Worm (Caenorhabditis elegans) whole organism, L1 larva: ENCODE data around the gene D1022.3.

ENCODE experiments used
- F16B12.6 ChIP-seq: fragments of 150-350 bp; optimal IDR thresholded peaks from 2 replicates; lab custom pipeline; 2014; ENCODE audit warnings: missing biosample characterization, missing genetic modification characterization
- Y116A8C.19 ChIP-seq: sonication (generic microtip); optimal IDR thresholded peaks from 2 replicates; lab custom pipeline; 2016; ENCODE audit warnings: missing compliant biosample characterization, missing genetic modification characterization, borderline replicate concordance
- aha-1 ChIP-seq: fragments of 150-350 bp; optimal IDR thresholded peaks from 2 replicates; lab custom pipeline; 2014; ENCODE audit warnings: missing biosample characterization, missing genetic modification characterization
- alr-1 ChIP-seq: fragments of 200-800 bp; sonication (Bioruptor generic); optimal IDR thresholded peaks from 2 replicates; lab custom pipeline; 2018; ENCODE audit warnings: borderline replicate concordance, mild to moderate bottlenecking, missing genetic modification characterization, missing compliant biosample characterization
- ama-1 ChIP-seq: fragments of 150-350 bp; optimal IDR thresholded peaks from 2 replicates; lab custom pipeline; 2014
- blmp-1 ChIP-seq: fragments of 150-350 bp; optimal IDR thresholded peaks from 2 replicates; lab custom pipeline; 2014; ENCODE audit warnings: missing biosample characterization, missing genetic modification characterization
- ces-1 ChIP-seq: fragments of 150-350 bp; optimal IDR thresholded peaks from 2 replicates; lab custom pipeline; 2014; ENCODE audit warnings: missing biosample characterization, missing genetic modification reagents, missing genetic modification characterization
- efl-1 ChIP-seq, 4 experiments: fragments of 150-350 bp; optimal IDR thresholded peaks in 3 of 4; peaks in 1 of 4; 1 replicate in 1 of 4; 2 replicates in 3 of 4; lab custom pipeline; 2014; ENCODE audit warnings: missing biosample characterization in 2 of 4, missing genetic modification characterization in 2 of 4, missing genetic modification reagents in 2 of 4
- efl-3 ChIP-seq: fragments of 200-800 bp; sonication (Bioruptor generic); optimal IDR thresholded peaks from 2 replicates; lab custom pipeline; 2018; ENCODE audit warnings: mild to moderate bottlenecking, missing genetic modification characterization, missing compliant biosample characterization
- egl-27 ChIP-seq, 2 experiments: fragments of 150-350 bp in 1 of 2; sonication (generic microtip); optimal IDR thresholded peaks; 3 replicates each; lab custom pipeline; 2017 to 2018; ENCODE audit warnings: missing biosample characterization in 2 of 2, missing genetic modification characterization in 2 of 2, missing genetic modification reagents in 2 of 2
- fkh-10 ChIP-seq: sonication (generic microtip); optimal IDR thresholded peaks from 2 replicates; lab custom pipeline; 2017; ENCODE audit warnings: missing biosample characterization, missing genetic modification reagents, missing genetic modification characterization
- fkh-4 ChIP-seq: sonication (generic microtip); optimal IDR thresholded peaks from 2 replicates; lab custom pipeline; 2016; ENCODE audit warnings: missing compliant biosample characterization, missing genetic modification characterization, borderline replicate concordance
- fkh-8 ChIP-seq: sonication (generic microtip); optimal IDR thresholded peaks from 2 replicates; lab custom pipeline; 2016; ENCODE audit warnings: mild to moderate bottlenecking, missing genetic modification characterization, missing compliant biosample characterization
- fos-1 ChIP-seq: fragments of 150-350 bp; optimal IDR thresholded peaks from 2 replicates; lab custom pipeline; 2014; ENCODE audit warnings: missing biosample characterization, missing genetic modification characterization
- grh-1 ChIP-seq: fragments of 200-800 bp; sonication (Bioruptor generic); IDR thresholded peaks from 2 replicates; pipeline ENCODE4 v1.3.6; 2022; ENCODE audit warnings: missing genetic modification reagents, missing genetic modification characterization, missing compliant biosample characterization
- hlh-17 ChIP-seq: fragments of 200-800 bp; sonication (Bioruptor generic); optimal IDR thresholded peaks from 2 replicates; lab custom pipeline; 2018; ENCODE audit warnings: missing genetic modification characterization, mild to moderate bottlenecking, missing compliant biosample characterization, moderate library complexity, borderline replicate concordance
- hpl-2 ChIP-seq: fragments of 150-350 bp; optimal IDR thresholded peaks from 2 replicates; lab custom pipeline; 2014; ENCODE audit warnings: missing biosample characterization, missing genetic modification reagents, missing genetic modification characterization
- irx-1 ChIP-seq: sonication (generic microtip); optimal IDR thresholded peaks from 2 replicates; lab custom pipeline; 2016; ENCODE audit warnings: missing genetic modification characterization, missing compliant biosample characterization
- isw-1 ChIP-seq: fragments of 200-800 bp; sonication (Bioruptor generic); IDR thresholded peaks from 2 replicates; pipeline ENCODE4 v1.3.6; 2022; ENCODE audit warnings: missing genetic modification characterization, missing compliant biosample characterization
- lin-14 ChIP-seq: fragments of 200-800 bp; sonication (Bioruptor generic); optimal IDR thresholded peaks from 2 replicates; lab custom pipeline; 2018; ENCODE audit warnings: mild to moderate bottlenecking, missing genetic modification characterization, moderate library complexity, missing compliant biosample characterization
- lin-35 ChIP-seq, 2 experiments: fragments of 150-350 bp; optimal IDR thresholded peaks; 2 replicates each; lab custom pipeline; 2014; ENCODE audit warnings: missing biosample characterization in 2 of 2, missing genetic modification characterization in 2 of 2, missing genetic modification reagents in 2 of 2
- mab-9 ChIP-seq: fragments of 200-800 bp; sonication (Bioruptor generic); IDR thresholded peaks from 2 replicates; pipeline ENCODE4 v1.3.6; 2022; ENCODE audit warnings: missing genetic modification reagents, missing genetic modification characterization, missing compliant biosample characterization
- mdl-1 ChIP-seq, 2 experiments: fragments of 150-350 bp; optimal IDR thresholded peaks; 2 replicates each; lab custom pipeline; 2014 to 2017; ENCODE audit warnings: missing biosample characterization in 2 of 2, missing genetic modification characterization in 2 of 2, inconsistent platforms in 1 of 2
- mep-1 ChIP-seq: fragments of 150-350 bp; optimal IDR thresholded peaks from 2 replicates; lab custom pipeline; 2014; ENCODE audit warnings: missing biosample characterization, missing genetic modification characterization
- nhr-11 ChIP-seq: fragments of 150-350 bp; optimal IDR thresholded peaks from 2 replicates; lab custom pipeline; 2014; ENCODE audit warnings: missing biosample characterization, missing genetic modification characterization
- nhr-20 ChIP-seq: sonication (generic microtip); optimal IDR thresholded peaks from 2 replicates; lab custom pipeline; 2016; ENCODE audit warnings: mild to moderate bottlenecking, missing genetic modification characterization, missing compliant biosample characterization
- nhr-237 ChIP-seq: fragments of 150-350 bp; optimal IDR thresholded peaks from 2 replicates; lab custom pipeline; 2014; ENCODE audit warnings: missing biosample characterization, missing genetic modification characterization
- nhr-28 ChIP-seq: fragments of 150-350 bp; optimal IDR thresholded peaks from 2 replicates; lab custom pipeline; 2014; ENCODE audit warnings: missing biosample characterization, missing genetic modification characterization
- nhr-71 ChIP-seq: sonication (generic microtip); optimal IDR thresholded peaks from 2 replicates; lab custom pipeline; 2016; ENCODE audit warnings: mild to moderate bottlenecking, missing genetic modification characterization, moderate library complexity, missing compliant biosample characterization
- nhr-85 ChIP-seq: sonication (generic microtip); peaks from one replicate; lab custom pipeline; 2016; ENCODE audit warnings: missing genetic modification characterization, inconsistent platforms, missing compliant biosample characterization
- pag-3 ChIP-seq: sonication (generic microtip); optimal IDR thresholded peaks from 2 replicates; lab custom pipeline; 2017; ENCODE audit warnings: missing genetic modification characterization, mild to moderate bottlenecking, missing compliant biosample characterization, antibody characterized with exemption, borderline replicate concordance; ENCODE audit not compliant: insufficient read depth
- pax-3 ChIP-seq: fragments of 200-800 bp; sonication (Bioruptor generic); optimal IDR thresholded peaks from 2 replicates; lab custom pipeline; 2018; ENCODE audit warnings: mild to moderate bottlenecking, missing genetic modification characterization, moderate library complexity, missing compliant biosample characterization
- swsn-7 ChIP-seq: sonication (generic microtip); optimal IDR thresholded peaks from 2 replicates; lab custom pipeline; 2016; ENCODE audit warnings: missing genetic modification characterization, missing compliant biosample characterization
- unc-130 ChIP-seq: fragments of 150-350 bp; optimal IDR thresholded peaks from 2 replicates; lab custom pipeline; 2017; ENCODE audit warnings: missing biosample characterization, missing genetic modification characterization, inconsistent platforms
- unc-86 ChIP-seq: sonication (generic microtip); optimal IDR thresholded peaks from 2 replicates; lab custom pipeline; 2016; ENCODE audit warnings: missing genetic modification characterization, missing compliant biosample characterization
- unc-98 ChIP-seq: fragments of 200-800 bp; sonication (Bioruptor generic); IDR thresholded peaks from 2 replicates; pipeline ENCODE4 v1.3.6; 2022; ENCODE audit warnings: missing genetic modification characterization, missing compliant biosample characterization
- vab-15 ChIP-seq: sonication (generic microtip); optimal IDR thresholded peaks from 2 replicates; lab custom pipeline; 2017; ENCODE audit warnings: missing genotype, mild to moderate bottlenecking, missing genetic modification characterization, missing compliant biosample characterization
- xbp-1 ChIP-seq: sonication (generic microtip); optimal IDR thresholded peaks from 2 replicates; lab custom pipeline; 2016; ENCODE audit warnings: missing genetic modification characterization, missing compliant biosample characterization
- zip-4 ChIP-seq: fragments of 200-800 bp; sonication (Bioruptor generic); optimal IDR thresholded peaks from 2 replicates; lab custom pipeline; 2018; ENCODE audit warnings: mild to moderate bottlenecking, missing genetic modification characterization, moderate library complexity, missing compliant biosample characterization

D1022.3 gene

ce11 chrII:7478487-7479234 is 22.6 kb upstream of the D1022.3 start, which contains the start of the genes aka-1 and ubc-6 (continued):
- TF ChIP-seq unc-86 (tag; lab: Kevin White, UChicago) (peak; percentile 82), fos-1 (tag; lab: Kevin White, UChicago) (peak; percentile 42), nhr-11 (tag; lab: Kevin White, UChicago) (peak; percentile 17), egl-27 (tag; optimal IDR thresholded peaks at IDR 0.05; lab: Kevin White, UChicago) (no peak), unc-130 (tag; lab: Kevin White, UChicago) (peak; percentile 33), pag-3 (tag; lab: Kevin White, UChicago) (no peak), efl-3 (no peak), isw-1 (GFP tag; lab: Robert Waterston, UW) (peak; percentile 84), ces-1 (GFP tag; lab: Kevin White, UChicago) (no peak), lin-14 (GFP tag; lab: Kevin White, UChicago) (peak; percentile 87), grh-1 (peak; percentile 90), lin-35 (GFP tag; optimal IDR thresholded peaks at IDR 0.05; lab: Kevin White, UChicago) (peak; percentile 70 to 84), aha-1 (tag; lab: Kevin White, UChicago) (no peak), hlh-17 (GFP tag; lab: Kevin White, UChicago) (no peak)

- TF ChIP-seq fkh-8 (tag; lab: Kevin White, UChicago) (no peak), irx-1 (no peak), mdl-1 (tag; optimal IDR thresholded peaks at IDR 0.05; lab: Kevin White, UChicago) (no peak), xbp-1 (tag; lab: Kevin White, UChicago) (no peak), Y116A8C.19 (tag; lab: Kevin White, UChicago) (no peak), ama-1 (no peak), fkh-10 (GFP tag; lab: Kevin White, UChicago) (peak; percentile 96), fkh-4 (tag; lab: Kevin White, UChicago) (no peak), swsn-7 (tag; lab: Kevin White, UChicago) (no peak), unc-98 (no peak), nhr-71 (no peak), ces-1 (GFP tag; lab: Kevin White, UChicago) (peak; percentile 40), nhr-85 (tag; lab: Kevin White, UChicago) (no peak), hlh-17 (GFP tag; lab: Kevin White, UChicago) (no peak), nhr-28 (tag; lab: Kevin White, UChicago) (no peak), nhr-20 (tag; lab: Kevin White, UChicago) (no peak), lin-14 (GFP tag; lab: Kevin White, UChicago) (peak; percentile 47), hpl-2 (no peak), mab-9 (GFP tag; lab: Robert Waterston, UW) (no peak), unc-86 (tag; lab: Kevin White, UChicago) (no peak), nhr-237 (no peak), vab-15 (tag; lab: Kevin White, UChicago) (no peak), pax-3 (tag; lab: Kevin White, UChicago) (no peak), efl-1 (optimal IDR thresholded peaks at IDR 0.05; lab: Kevin White, UChicago) (no peak), efl-1 (GFP tag; optimal IDR thresholded peaks at IDR 0.05 in 1 of 2; lab: Kevin White, UChicago) (peak in 1 of 2 experiments; percentile 22), alr-1 (tag; lab: Kevin White, UChicago) (no peak), blmp-1 (tag; lab: Kevin White, UChicago) (no peak), fos-1 (tag; lab: Kevin White, UChicago) (no peak), F16B12.6 (tag; lab: Kevin White, UChicago) (no peak), zip-4 (GFP tag; lab: Kevin White, UChicago) (no peak), mep-1 (tag; lab: Kevin White, UChicago) (no peak)
Observed at ce11 chrII:7469318-7469717, 13.2 kb upstream of the D1022.3 start.
